Worm (Caenorhabditis elegans) whole organism, L2 larva: Measurements from ENCODE around the gene col-98.

Experiments
- C34F6.9 ChIP-seq: fragments of 150-350 bp; optimal IDR thresholded peaks from 2 replicates; lab custom pipeline; 2014; ENCODE audit warnings: missing biosample characterization, missing genetic modification characterization
- Y55F3AM.14 ChIP-seq: fragments of 200-800 bp; sonication (Bioruptor generic); optimal IDR thresholded peaks from 2 replicates; lab custom pipeline; 2018; ENCODE audit warnings: mild to moderate bottlenecking, missing genetic modification characterization, missing compliant biosample characterization
- alr-1 ChIP-seq: fragments of 150-350 bp; optimal IDR thresholded peaks from 2 replicates; lab custom pipeline; 2014; ENCODE audit warnings: missing biosample characterization, missing genetic modification characterization
- ceh-16 ChIP-seq: fragments of 150-350 bp; optimal IDR thresholded peaks from 2 replicates; lab custom pipeline; 2014; ENCODE audit warnings: missing biosample characterization, missing genetic modification characterization
- crh-2 ChIP-seq: sonication (generic microtip); optimal IDR thresholded peaks from 2 replicates; lab custom pipeline; 2017; ENCODE audit warnings: missing biosample characterization, missing genetic modification characterization
- egl-27 ChIP-seq: sonication (generic microtip); optimal IDR thresholded peaks from 3 replicates; lab custom pipeline; 2017; ENCODE audit warnings: missing biosample characterization, missing genetic modification reagents, missing genetic modification characterization
- elt-3 ChIP-seq: sonication (generic microtip); optimal IDR thresholded peaks from 2 replicates; lab custom pipeline; 2017; ENCODE audit warnings: missing biosample characterization, missing genetic modification characterization
- fos-1 ChIP-seq: fragments of 150-350 bp; optimal IDR thresholded peaks from 2 replicates; lab custom pipeline; 2014; ENCODE audit warnings: missing biosample characterization, missing genetic modification characterization
- gmeb-1 ChIP-seq: fragments of 150-350 bp; optimal IDR thresholded peaks from 2 replicates; lab custom pipeline; 2014; ENCODE audit warnings: missing biosample characterization, missing genetic modification characterization
- lin-11 ChIP-seq: fragments of 150-350 bp; sonication (generic microtip); optimal IDR thresholded peaks from 2 replicates; lab custom pipeline; 2014; ENCODE audit warnings: missing biosample characterization, missing genetic modification characterization, inconsistent platforms, mixed read lengths
- lin-13 ChIP-seq: fragments of 150-350 bp; optimal IDR thresholded peaks from 2 replicates; lab custom pipeline; 2014; ENCODE audit warnings: missing biosample characterization, missing genetic modification reagents, missing genetic modification characterization
- lin-39 ChIP-seq: fragments of 150-350 bp; optimal IDR thresholded peaks from 2 replicates; lab custom pipeline; 2014; ENCODE audit warnings: missing biosample characterization, missing genetic modification reagents, missing genetic modification characterization
- lsy-2 ChIP-seq, 2 experiments: fragments of 150-350 bp in 1 of 2; sonication (generic microtip) in 1 of 2; optimal IDR thresholded peaks; 2 replicates each; lab custom pipeline; 2014 to 2017; ENCODE audit warnings: missing biosample characterization in 2 of 2, missing genetic modification characterization in 2 of 2
- mab-5 ChIP-seq: fragments of 150-350 bp; optimal IDR thresholded peaks from 2 replicates; lab custom pipeline; 2014; ENCODE audit warnings: missing biosample characterization, missing genetic modification characterization
- mbf-1 ChIP-seq: sonication (generic microtip); optimal IDR thresholded peaks from 2 replicates; lab custom pipeline; 2017; ENCODE audit warnings: missing biosample characterization, missing genetic modification characterization
- mdl-1 ChIP-seq, 2 experiments: fragments of 150-350 bp in 1 of 2; sonication (generic microtip) in 1 of 2; optimal IDR thresholded peaks; 2 replicates each; lab custom pipeline; 2017; ENCODE audit warnings: missing biosample characterization in 2 of 2, missing genetic modification characterization in 2 of 2
- nhr-11 ChIP-seq: fragments of 150-350 bp; optimal IDR thresholded peaks from 2 replicates; lab custom pipeline; 2014; ENCODE audit warnings: missing biosample characterization, missing genetic modification characterization
- nhr-129 ChIP-seq: fragments of 150-350 bp; optimal IDR thresholded peaks from 2 replicates; lab custom pipeline; 2014; ENCODE audit warnings: missing biosample characterization, missing genetic modification characterization
- nhr-21 ChIP-seq: fragments of 150-350 bp; optimal IDR thresholded peaks from 2 replicates; lab custom pipeline; 2014; ENCODE audit warnings: missing biosample characterization, missing genetic modification characterization
- nhr-23 ChIP-seq: fragments of 150-350 bp; optimal IDR thresholded peaks from 2 replicates; lab custom pipeline; 2014; ENCODE audit warnings: missing biosample characterization, missing genetic modification reagents, missing genetic modification characterization
- nhr-237 ChIP-seq: fragments of 150-350 bp; optimal IDR thresholded peaks from 2 replicates; lab custom pipeline; 2014; ENCODE audit warnings: missing biosample characterization, missing genetic modification characterization
- nhr-25 ChIP-seq: fragments of 150-350 bp; sonication (generic microtip); optimal IDR thresholded peaks from 3 replicates; lab custom pipeline; 2014; ENCODE audit warnings: missing biosample characterization, missing genetic modification characterization
- nhr-6 ChIP-seq: fragments of 150-350 bp; optimal IDR thresholded peaks from 2 replicates; lab custom pipeline; 2014; ENCODE audit warnings: missing biosample characterization, missing genetic modification characterization
- nhr-77 ChIP-seq: fragments of 150-350 bp; optimal IDR thresholded peaks from 2 replicates; lab custom pipeline; 2014; ENCODE audit warnings: missing biosample characterization, missing genetic modification characterization
- peb-1 ChIP-seq: fragments of 150-350 bp; optimal IDR thresholded peaks from 2 replicates; lab custom pipeline; 2014; ENCODE audit warnings: missing biosample characterization, missing genetic modification characterization
- sem-4 ChIP-seq: fragments of 150-350 bp; optimal IDR thresholded peaks from 2 replicates; lab custom pipeline; 2014; ENCODE audit warnings: missing biosample characterization, missing genetic modification reagents, missing genetic modification characterization
- skn-1 ChIP-seq: sonication (generic microtip); optimal IDR thresholded peaks from 2 replicates; lab custom pipeline; 2017; ENCODE audit warnings: missing biosample characterization, missing genetic modification characterization
- sma-3 ChIP-seq: sonication (generic microtip); optimal IDR thresholded peaks from 2 replicates; lab custom pipeline; 2016; ENCODE audit warnings: missing genetic modification reagents, missing genetic modification characterization, missing compliant biosample characterization
- sma-9 ChIP-seq, 2 experiments: fragments of 150-350 bp in 1 of 2; sonication (generic microtip) in 1 of 2; optimal IDR thresholded peaks; 2 replicates each; lab custom pipeline; 2014 to 2016; ENCODE audit warnings: missing genetic modification characterization in 2 of 2, mild to moderate bottlenecking in 1 of 2, missing biosample characterization in 1 of 2, missing compliant biosample characterization in 1 of 2, missing genetic modification reagents in 1 of 2, moderate library complexity in 1 of 2
- snpc-4 ChIP-seq: fragments of 150-350 bp; optimal IDR thresholded peaks from 2 replicates; lab custom pipeline; 2014; ENCODE audit warnings: missing biosample characterization, missing genetic modification characterization
- unc-39 ChIP-seq: fragments of 150-350 bp; optimal IDR thresholded peaks from 2 replicates; lab custom pipeline; 2014; ENCODE audit warnings: missing biosample characterization, missing genetic modification characterization
- unc-55 ChIP-seq: fragments of 150-350 bp; sonication (generic microtip); optimal IDR thresholded peaks from 3 replicates; lab custom pipeline; 2014; ENCODE audit warnings: missing biosample characterization, missing genetic modification reagents, missing genetic modification characterization
- zag-1 ChIP-seq: fragments of 150-350 bp; optimal IDR thresholded peaks from 2 replicates; lab custom pipeline; 2014; ENCODE audit warnings: missing biosample characterization, missing genetic modification characterization
- ztf-1 ChIP-seq: fragments of 200-800 bp; sonication (Bioruptor generic); conservative IDR thresholded peaks from 2 replicates; pipeline ENCODE4 v1.3.6; 2022; ENCODE audit warnings: missing genetic modification characterization, missing compliant biosample characterization
- ztf-11 ChIP-seq: sonication (generic microtip); optimal IDR thresholded peaks from 2 replicates; lab custom pipeline; 2017; ENCODE audit warnings: missing biosample characterization, missing genetic modification characterization
- ztf-4 ChIP-seq: fragments of 150-350 bp; optimal IDR thresholded peaks from 2 replicates; lab custom pipeline; 2014; ENCODE audit warnings: missing biosample characterization, missing genetic modification characterization

Gene col-98

ce11 chrIII:13005161-13005560, 13.6 kb upstream of the col-98 start, which contains the start of gene snf-7:
snf-7 (plus strand) TSS chrIII:13005461.
- no peak for TF ChIP-seq nhr-237 (tag; lab: Kevin White, UChicago)

DNA sequence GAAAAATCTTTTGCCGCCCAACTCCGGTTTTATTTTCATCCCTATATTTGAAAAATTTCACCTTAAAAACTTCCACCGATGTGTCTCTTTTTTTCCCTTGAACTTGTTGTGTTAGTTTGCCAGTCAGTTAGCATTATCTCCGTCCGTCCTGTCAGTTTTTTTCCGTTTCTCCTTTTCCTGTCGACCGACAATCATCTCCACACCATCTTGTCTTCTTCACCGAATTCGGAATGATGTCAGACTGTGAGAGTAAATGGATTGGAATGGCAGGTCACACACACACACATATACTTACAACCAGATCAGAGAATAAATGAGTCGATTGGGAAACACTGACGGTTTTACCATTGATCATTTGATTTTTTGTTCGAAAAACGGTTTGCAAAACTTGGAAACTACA, 6.9 kb upstream of the col-98 start:
- TF ChIP-seq sma-9 (GFP tag; optimal IDR thresholded peaks at IDR 0.05; lab: Kevin White, UChicago): peak; percentile 31
- no peak for TF ChIP-seq sma-9 (tag; optimal IDR thresholded peaks at IDR 0.05; lab: Kevin White, UChicago)
- TF ChIP-seq ceh-16: peak; percentile 6
- no peak for TF ChIP-seq gmeb-1 (tag; lab: Kevin White, UChicago)
- TF ChIP-seq mbf-1 (tag; lab: Kevin White, UChicago): no peak
- no peak for TF ChIP-seq nhr-237 (tag; lab: Kevin White, UChicago)
- peak; percentile 44 for TF ChIP-seq sma-3
- TF ChIP-seq nhr-25: peak; percentile 9
- TF ChIP-seq nhr-129: peak; percentile 58
- peak; percentile 23 for TF ChIP-seq fos-1 (tag; lab: Kevin White, UChicago)

DNA sequence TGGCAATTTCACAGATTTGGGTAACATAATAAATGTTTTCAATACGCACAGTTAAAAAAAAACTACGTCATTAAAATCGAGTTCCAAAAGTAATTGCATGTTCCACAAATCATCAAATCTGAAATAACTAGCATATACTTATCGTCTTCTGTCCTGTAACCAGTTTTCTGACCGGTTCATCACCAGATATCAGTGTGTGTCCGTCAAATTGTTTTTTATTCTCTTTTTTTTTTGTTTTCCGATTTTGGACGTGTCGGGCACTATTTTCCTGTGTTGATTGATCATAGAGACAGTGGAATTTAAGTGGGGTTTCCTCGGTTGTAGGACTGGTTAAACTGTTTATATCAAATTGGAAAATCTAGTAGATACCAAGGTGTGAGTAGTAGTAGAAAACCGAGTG, 4.9 kb upstream of the col-98 start:
- TF ChIP-seq ztf-1 (GFP tag; lab: Robert Waterston, UW): no peak
- TF ChIP-seq sem-4 (tag; lab: Kevin White, UChicago): no peak
- no peak for TF ChIP-seq Y55F3AM.14 (GFP tag; lab: Kevin White, UChicago)
- TF ChIP-seq sma-3: no peak
- no peak for TF ChIP-seq lin-11 (tag; lab: Kevin White, UChicago)
- TF ChIP-seq mdl-1 (tag; optimal IDR thresholded peaks at IDR 0.05; lab: Kevin White, UChicago): no peak
- no peak for TF ChIP-seq snpc-4 (tag; lab: Kevin White, UChicago)
- TF ChIP-seq nhr-23: no peak
- TF ChIP-seq, all 48 proteins: peak for 0

ce11 chrIII:13015754-13016317, 3.0 kb upstream of the col-98 start:
- peak; percentile 45 for TF ChIP-seq nhr-25
- TF ChIP-seq nhr-237 (tag; lab: Kevin White, UChicago): no peak
- TF ChIP-seq ztf-11 (tag; lab: Kevin White, UChicago): no peak
- TF ChIP-seq nhr-21 (tag; lab: Kevin White, UChicago): peak; percentile 41
- TF ChIP-seq alr-1 (tag; lab: Kevin White, UChicago): no peak
- no peak for TF ChIP-seq mab-5 (tag; lab: Kevin White, UChicago)
- peak; percentile 37 for TF ChIP-seq nhr-129
- TF ChIP-seq nhr-23: no peak
- TF ChIP-seq gmeb-1 (tag; lab: Kevin White, UChicago): peak; percentile 52
- peak; percentile 38 to 48 for TF ChIP-seq lsy-2 (tag; optimal IDR thresholded peaks at IDR 0.05; lab: Kevin White, UChicago)
- TF ChIP-seq peb-1: no peak
- TF ChIP-seq egl-27 (tag; lab: Kevin White, UChicago): no peak
- no peak for TF ChIP-seq nhr-77 (tag; lab: Kevin White, UChicago)
- no peak for TF ChIP-seq sma-3
- TF ChIP-seq sem-4 (tag; lab: Kevin White, UChicago): peak; percentile 63
- TF ChIP-seq unc-39 (tag; lab: Kevin White, UChicago): no peak
- TF ChIP-seq crh-2 (tag; lab: Kevin White, UChicago): peak; percentile 30
- TF ChIP-seq skn-1: no peak
- TF ChIP-seq unc-55 (GFP tag; lab: Kevin White, UChicago): peak; percentile 31
- TF ChIP-seq mdl-1 (tag; optimal IDR thresholded peaks at IDR 0.05; lab: Kevin White, UChicago): no peak
- TF ChIP-seq ztf-4 (tag; lab: Kevin White, UChicago): no peak
- no peak for TF ChIP-seq zag-1 (tag; lab: Kevin White, UChicago)
- peak; percentile 15 for TF ChIP-seq nhr-6 (tag; lab: Kevin White, UChicago)
- TF ChIP-seq elt-3 (tag; lab: Kevin White, UChicago): no peak
- TF ChIP-seq C34F6.9: peak; percentile 50
- peak; percentile 43 for TF ChIP-seq fos-1 (tag; lab: Kevin White, UChicago)
- no peak for TF ChIP-seq nhr-11 (tag; lab: Kevin White, UChicago)
- no peak for TF ChIP-seq lin-39 (tag; lab: Kevin White, UChicago)
- peak; percentile 62 for TF ChIP-seq lin-13 (GFP tag; lab: Kevin White, UChicago)
- peak; percentile 21 for TF ChIP-seq lin-11 (tag; lab: Kevin White, UChicago)
- no peak for TF ChIP-seq sma-9 (GFP tag; optimal IDR thresholded peaks at IDR 0.05; lab: Kevin White, UChicago)
- TF ChIP-seq sma-9 (tag; optimal IDR thresholded peaks at IDR 0.05; lab: Kevin White, UChicago): no peak
